Worm (Caenorhabditis elegans) whole organism, late embryonic: Measurements from ENCODE around the gene F53A9.1.

ENCODE experiments used
- K02D7.2 ChIP-seq: sonication (generic microtip); optimal IDR thresholded peaks from 2 replicates; lab custom pipeline; 2017; ENCODE audit warnings: mild to moderate bottlenecking, missing genetic modification characterization, missing compliant biosample characterization
- Y22D7AL.16 ChIP-seq: sonication (generic microtip); optimal IDR thresholded peaks from 2 replicates; lab custom pipeline; 2016; ENCODE audit warnings: missing genetic modification characterization, missing compliant biosample characterization
- ahr-1 ChIP-seq: sonication (generic microtip); optimal IDR thresholded peaks from 2 replicates; lab custom pipeline; 2016; ENCODE audit warnings: missing genetic modification characterization, missing compliant biosample characterization
- ceh-18 ChIP-seq: sonication (generic microtip); optimal IDR thresholded peaks from 2 replicates; lab custom pipeline; 2016; ENCODE audit warnings: missing genetic modification characterization, missing compliant biosample characterization
- ceh-19 ChIP-seq: fragments of 200-800 bp; sonication (Bioruptor generic); optimal IDR thresholded peaks from 2 replicates; lab custom pipeline; 2018; ENCODE audit warnings: mild to moderate bottlenecking, missing genetic modification characterization, missing compliant biosample characterization
- ceh-22 ChIP-seq: sonication (generic microtip); optimal IDR thresholded peaks from 2 replicates; lab custom pipeline; 2017; ENCODE audit warnings: missing biosample characterization, missing genetic modification characterization
- ceh-24 ChIP-seq: sonication (generic microtip); optimal IDR thresholded peaks from 2 replicates; lab custom pipeline; 2016; ENCODE audit warnings: mild to moderate bottlenecking, missing genetic modification characterization, missing compliant biosample characterization
- ceh-30 ChIP-seq: fragments of 150-350 bp; optimal IDR thresholded peaks from 2 replicates; lab custom pipeline; 2014; ENCODE audit warnings: missing biosample characterization, missing genetic modification characterization
- ceh-34 ChIP-seq: sonication (generic microtip); optimal IDR thresholded peaks from 2 replicates; lab custom pipeline; 2016; ENCODE audit warnings: mild to moderate bottlenecking, missing genetic modification characterization, missing compliant biosample characterization
- ceh-45 ChIP-seq: fragments of 200-800 bp; sonication (Bioruptor generic); IDR thresholded peaks from 2 replicates; pipeline ENCODE4 v1.3.6; 2022; ENCODE audit warnings: missing genetic modification reagents, missing genetic modification characterization, missing compliant biosample characterization
- ceh-48 ChIP-seq: sonication (generic microtip); optimal IDR thresholded peaks from 2 replicates; lab custom pipeline; 2016; ENCODE audit warnings: missing genetic modification characterization, inconsistent platforms, missing compliant biosample characterization
- che-1 ChIP-seq: sonication (generic microtip); optimal IDR thresholded peaks from 2 replicates; lab custom pipeline; 2016; ENCODE audit warnings: mild to moderate bottlenecking, missing genetic modification characterization, missing compliant biosample characterization
- dmd-4 ChIP-seq: sonication (generic microtip); optimal IDR thresholded peaks from 2 replicates; lab custom pipeline; 2016; ENCODE audit warnings: borderline replicate concordance, missing genetic modification characterization, missing compliant biosample characterization
- eyg-1 ChIP-seq: sonication (generic microtip); optimal IDR thresholded peaks from 2 replicates; lab custom pipeline; 2016; ENCODE audit warnings: missing genotype, missing genetic modification characterization, missing compliant biosample characterization
- fkh-10 ChIP-seq: fragments of 150-350 bp; optimal IDR thresholded peaks from 2 replicates; lab custom pipeline; 2014; ENCODE audit warnings: missing biosample characterization, missing genetic modification reagents, missing genetic modification characterization
- fkh-6 ChIP-seq: sonication (generic microtip); optimal IDR thresholded peaks from 2 replicates; lab custom pipeline; 2016; ENCODE audit warnings: missing genetic modification characterization, missing compliant biosample characterization
- gmeb-2 ChIP-seq: sonication (generic microtip); optimal IDR thresholded peaks from 2 replicates; lab custom pipeline; 2016; ENCODE audit warnings: missing genetic modification characterization, inconsistent platforms, missing compliant biosample characterization
- hlh-13 ChIP-seq: fragments of 200-800 bp; sonication (Bioruptor generic); optimal IDR thresholded peaks from 2 replicates; lab custom pipeline; 2018; ENCODE audit warnings: mild to moderate bottlenecking, missing genetic modification characterization, missing compliant biosample characterization
- hlh-6 ChIP-seq: sonication (generic microtip); optimal IDR thresholded peaks from 2 replicates; lab custom pipeline; 2016; ENCODE audit warnings: missing genotype, missing genetic modification characterization, missing compliant biosample characterization
- hlh-8 ChIP-seq: sonication (generic microtip); optimal IDR thresholded peaks from 2 replicates; lab custom pipeline; 2016; ENCODE audit warnings: missing genotype, missing genetic modification characterization, missing compliant biosample characterization
- lin-11 ChIP-seq: fragments of 200-800 bp; sonication (Bioruptor generic); optimal IDR thresholded peaks from 2 replicates; lab custom pipeline; 2018; ENCODE audit warnings: mild to moderate bottlenecking, missing genetic modification characterization, missing compliant biosample characterization
- madf-2 ChIP-seq: sonication (generic microtip); optimal IDR thresholded peaks from 2 replicates; lab custom pipeline; 2017; ENCODE audit warnings: missing genetic modification characterization, missing compliant biosample characterization
- nfya-1 ChIP-seq: sonication (generic microtip); optimal IDR thresholded peaks from 2 replicates; lab custom pipeline; 2017; ENCODE audit warnings: missing genetic modification characterization, mild to moderate bottlenecking, missing compliant biosample characterization, antibody characterized with exemption, moderate library complexity
- npax-4 ChIP-seq: sonication (generic microtip); optimal IDR thresholded peaks from 2 replicates; lab custom pipeline; 2016; ENCODE audit warnings: missing genetic modification characterization, missing compliant biosample characterization
- pag-3 ChIP-seq: sonication (generic microtip); optimal IDR thresholded peaks from 2 replicates; lab custom pipeline; 2016; ENCODE audit warnings: missing compliant biosample characterization, missing genetic modification characterization, borderline replicate concordance
- pat-9 ChIP-seq: fragments of 200-800 bp; sonication (Bioruptor generic); optimal IDR thresholded peaks from 2 replicates; lab custom pipeline; 2018; ENCODE audit warnings: mild to moderate bottlenecking, missing genetic modification characterization, moderate library complexity, missing compliant biosample characterization
- pha-4 ChIP-seq: fragments of 150-350 bp; optimal IDR thresholded peaks from 2 replicates; lab custom pipeline; 2018; ENCODE audit warnings: missing biosample characterization, missing genetic modification reagents, missing genetic modification characterization
- pqm-1 ChIP-seq: sonication (generic microtip); optimal IDR thresholded peaks from 2 replicates; lab custom pipeline; 2016; ENCODE audit warnings: missing genetic modification characterization, missing compliant biosample characterization
- ref-2 ChIP-seq: sonication (generic microtip); optimal IDR thresholded peaks from 2 replicates; lab custom pipeline; 2016; ENCODE audit warnings: missing genetic modification characterization, missing compliant biosample characterization
- rnt-1 ChIP-seq: sonication (generic microtip); optimal IDR thresholded peaks from 2 replicates; lab custom pipeline; 2016; ENCODE audit warnings: missing genetic modification characterization, missing compliant biosample characterization
- sdc-2 ChIP-seq: sonication (generic microtip); optimal IDR thresholded peaks from 2 replicates; lab custom pipeline; 2016; ENCODE audit warnings: missing genotype, missing genetic modification characterization, missing compliant biosample characterization
- sox-4 ChIP-seq: sonication (generic microtip); optimal IDR thresholded peaks from 2 replicates; lab custom pipeline; 2017; ENCODE audit warnings: mild to moderate bottlenecking, missing genetic modification characterization, inconsistent platforms, missing compliant biosample characterization
- syd-9 ChIP-seq: sonication (generic microtip); optimal IDR thresholded peaks from 2 replicates; lab custom pipeline; 2016; ENCODE audit warnings: mild to moderate bottlenecking, missing genetic modification characterization, moderate library complexity, missing compliant biosample characterization
- tbx-2 ChIP-seq: sonication (generic microtip); optimal IDR thresholded peaks from 2 replicates; lab custom pipeline; 2016; ENCODE audit warnings: missing genetic modification characterization, missing compliant biosample characterization
- tbx-7 ChIP-seq: sonication (generic microtip); optimal IDR thresholded peaks from 2 replicates; lab custom pipeline; 2016; ENCODE audit warnings: missing genotype, missing genetic modification characterization, missing compliant biosample characterization
- ttx-3 ChIP-seq: sonication (generic microtip); optimal IDR thresholded peaks from 2 replicates; lab custom pipeline; 2016; ENCODE audit warnings: missing genetic modification reagents, missing genetic modification characterization, missing compliant biosample characterization
- unc-42 ChIP-seq: sonication (generic microtip); optimal IDR thresholded peaks from 2 replicates; lab custom pipeline; 2016; ENCODE audit warnings: missing genotype, missing genetic modification characterization, missing compliant biosample characterization
- unc-55 ChIP-seq: sonication (generic microtip); optimal IDR thresholded peaks from 2 replicates; lab custom pipeline; 2017; ENCODE audit warnings: missing biosample characterization, missing genetic modification reagents, missing genetic modification characterization
- zip-5 ChIP-seq: sonication (generic microtip); optimal IDR thresholded peaks from 2 replicates; lab custom pipeline; 2016; ENCODE audit warnings: missing genetic modification characterization, missing compliant biosample characterization

Gene F53A9.1

DNA sequence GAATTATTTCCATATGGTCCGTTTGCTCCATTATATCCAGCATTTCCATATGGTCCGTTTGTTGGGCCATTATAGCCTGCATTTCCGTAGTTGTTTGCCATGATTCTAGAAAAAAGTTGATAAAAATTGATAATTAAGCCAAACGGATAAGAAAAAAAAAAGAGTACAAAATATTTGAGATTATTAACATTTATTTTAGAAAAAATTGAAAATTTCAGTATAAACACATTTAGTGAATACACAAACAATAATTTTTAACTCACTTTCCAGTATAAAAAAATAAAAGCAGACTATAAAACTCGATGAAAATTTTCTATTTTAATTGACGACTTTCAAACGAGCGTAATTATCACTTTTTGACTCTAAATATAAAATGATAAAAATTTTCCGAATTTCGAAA lies 9.3 kb downstream of the F53A9.1 start, which contains the start of gene F53A9.9:
F53A9.9 (minus strand) TSS at position 101 of the 400 bp plus-strand sequence.
- TF ChIP-seq che-1 (tag; lab: Kevin White, UChicago) (no peak), ceh-24 (tag; lab: Kevin White, UChicago) (no peak), pqm-1 (tag; lab: Kevin White, UChicago) (no peak), pha-4 (tag; lab: Kevin White, UChicago) (no peak), lin-11 (no peak), sdc-2 (no peak)
- TF ChIP-seq, all 69 proteins: peak for 0

DNA sequence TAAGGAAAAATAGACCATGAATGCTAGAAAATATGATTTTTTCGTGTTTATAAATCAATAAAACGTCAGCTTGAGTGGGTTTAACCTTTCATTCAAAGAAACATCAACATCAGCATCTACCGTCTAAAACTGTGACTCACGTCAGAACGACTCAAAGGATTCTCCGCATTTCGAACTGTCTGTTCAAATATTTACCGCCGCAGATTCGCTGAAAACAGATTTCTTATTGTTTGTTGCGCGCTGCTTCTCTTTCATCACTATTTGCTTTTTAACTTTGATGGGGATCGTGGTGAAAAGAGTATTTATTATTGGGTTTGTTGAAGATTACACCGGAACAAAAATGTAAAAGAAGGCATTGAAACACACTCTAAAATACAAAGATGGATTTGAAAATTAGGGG lies 9.9 kb downstream of the F53A9.1 start:
- no peak for TF ChIP-seq K02D7.2 (tag; lab: Kevin White, UChicago)
- TF ChIP-seq madf-2 (tag; lab: Kevin White, UChicago) = no peak
- TF ChIP-seq ttx-3 (tag; lab: Kevin White, UChicago) = no peak
- TF ChIP-seq ref-2 (tag; lab: Kevin White, UChicago) = no peak
- TF ChIP-seq Y22D7AL.16 (tag; lab: Kevin White, UChicago) = no peak
- TF ChIP-seq sox-4 (tag; lab: Kevin White, UChicago) = no peak
- TF ChIP-seq npax-4 = no peak
- TF ChIP-seq unc-42 (tag; lab: Kevin White, UChicago) = no peak
- TF ChIP-seq ceh-45 (GFP tag; lab: Robert Waterston, UW) = no peak
- TF ChIP-seq syd-9 = no peak
- no peak for TF ChIP-seq hlh-8 (tag; lab: Kevin White, UChicago)
- no peak for TF ChIP-seq nfya-1 (tag; lab: Kevin White, UChicago)
- no peak for TF ChIP-seq pag-3 (tag; lab: Kevin White, UChicago)
- TF ChIP-seq hlh-6 = no peak
- no peak for TF ChIP-seq ceh-30 (tag; lab: Kevin White, UChicago)
- TF ChIP-seq tbx-7 = no peak

DNA sequence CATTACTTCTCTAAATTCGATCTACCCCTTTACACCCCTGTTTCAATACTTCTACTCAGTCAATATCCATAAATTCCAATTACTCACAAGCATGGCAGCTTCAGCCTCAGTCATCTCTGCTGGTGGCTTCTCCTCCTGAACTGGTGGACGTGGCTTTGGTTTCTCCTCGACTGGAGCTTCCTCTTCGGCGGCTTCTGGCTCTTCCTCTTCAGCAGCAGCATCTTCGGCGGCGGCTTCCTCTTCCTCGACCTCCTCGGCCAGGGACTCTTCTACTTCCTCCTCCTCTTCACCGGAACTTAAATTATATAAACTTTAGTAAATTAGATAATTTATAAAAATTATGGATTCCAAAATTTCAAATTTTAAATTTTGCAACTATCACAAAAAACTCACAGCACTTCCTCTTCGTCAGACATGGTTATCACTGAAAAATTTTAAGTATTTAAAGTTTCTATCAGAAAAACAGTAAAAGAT lies 11.8 kb downstream of the F53A9.1 start, which contains the start of gene tnt-2:
tnt-2 (minus strand) TSS at position 424 of the 474 bp plus-strand sequence.
- no peak for TF ChIP-seq zip-5 (tag; lab: Kevin White, UChicago)
- no peak for TF ChIP-seq syd-9
- no peak for TF ChIP-seq fkh-6

DNA sequence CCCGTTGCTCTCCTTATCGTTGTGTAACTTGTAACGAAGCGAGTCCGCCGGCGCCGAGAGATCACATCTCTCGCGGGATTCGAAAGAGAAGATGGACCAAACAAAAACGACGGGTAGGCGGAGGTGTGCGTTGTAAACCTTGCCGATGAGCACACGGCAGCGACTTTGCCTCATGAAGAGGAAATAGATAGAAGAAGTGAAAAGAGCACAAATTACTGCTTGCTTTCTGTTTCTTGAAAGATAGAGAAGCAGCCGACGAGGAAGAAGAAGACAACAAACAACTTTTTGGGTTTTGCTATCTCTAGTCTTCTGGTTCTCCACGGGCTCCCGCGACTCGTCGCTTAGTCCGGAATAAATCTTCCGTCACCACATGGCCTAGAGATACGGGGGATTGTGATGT lies 12.4 kb downstream of the F53A9.1 start:
- TF ChIP-seq syd-9 (peak; percentile 2), tbx-2 (tag; lab: Kevin White, UChicago) (peak; percentile 43), ceh-34 (tag; lab: Kevin White, UChicago) (peak; percentile 32), ttx-3 (tag; lab: Kevin White, UChicago) (no peak), ceh-19 (GFP tag; lab: Kevin White, UChicago) (no peak), pag-3 (tag; lab: Kevin White, UChicago) (no peak), eyg-1 (tag; lab: Kevin White, UChicago) (no peak), pat-9 (tag; lab: Kevin White, UChicago) (peak; percentile 40), nfya-1 (tag; lab: Kevin White, UChicago) (peak; percentile 25), K02D7.2 (tag; lab: Kevin White, UChicago) (no peak), ceh-18 (tag; lab: Kevin White, UChicago) (peak; percentile 97), ceh-24 (tag; lab: Kevin White, UChicago) (no peak), dmd-4 (tag; lab: Kevin White, UChicago) (no peak), hlh-8 (tag; lab: Kevin White, UChicago) (peak; percentile 17), gmeb-2 (tag; lab: Kevin White, UChicago) (no peak), rnt-1 (tag; lab: Kevin White, UChicago) (peak; percentile 90), ceh-48 (tag; lab: Kevin White, UChicago) (no peak), hlh-6 (no peak), ahr-1 (tag; lab: Kevin White, UChicago) (no peak), unc-55 (GFP tag; lab: Kevin White, UChicago) (no peak), ceh-22 (tag; lab: Kevin White, UChicago) (no peak), fkh-10 (no peak), hlh-13 (GFP tag; lab: Kevin White, UChicago) (no peak), Y22D7AL.16 (tag; lab: Kevin White, UChicago) (no peak), ceh-45 (GFP tag; lab: Robert Waterston, UW) (no peak)
